Worm (Caenorhabditis elegans) whole organism, L2 larva: ENCODE measurements around the gene polk-1.

Experiments used
- R02D3.7 ChIP-seq: fragments of 150-350 bp; optimal IDR thresholded peaks from 2 replicates; lab custom pipeline; 2014; ENCODE audit warnings: missing biosample characterization, missing genetic modification characterization
- ama-1 ChIP-seq: fragments of 150-350 bp; optimal IDR thresholded peaks from 2 replicates; lab custom pipeline; 2018; ENCODE audit warnings: inconsistent platforms
- nhr-11 ChIP-seq: fragments of 150-350 bp; optimal IDR thresholded peaks from 2 replicates; lab custom pipeline; 2014; ENCODE audit warnings: missing biosample characterization, missing genetic modification characterization
- unc-39 ChIP-seq: fragments of 150-350 bp; optimal IDR thresholded peaks from 2 replicates; lab custom pipeline; 2014; ENCODE audit warnings: missing biosample characterization, missing genetic modification characterization
- unc-62 ChIP-seq: fragments of 150-350 bp; optimal IDR thresholded peaks from 2 replicates; lab custom pipeline; 2014; ENCODE audit warnings: missing biosample characterization, missing genetic modification reagents, missing genetic modification characterization
- zag-1 ChIP-seq: fragments of 150-350 bp; optimal IDR thresholded peaks from 2 replicates; lab custom pipeline; 2014; ENCODE audit warnings: missing biosample characterization, missing genetic modification characterization
- ztf-4 ChIP-seq: fragments of 150-350 bp; optimal IDR thresholded peaks from 2 replicates; lab custom pipeline; 2014; ENCODE audit warnings: missing biosample characterization, missing genetic modification characterization

DNA sequence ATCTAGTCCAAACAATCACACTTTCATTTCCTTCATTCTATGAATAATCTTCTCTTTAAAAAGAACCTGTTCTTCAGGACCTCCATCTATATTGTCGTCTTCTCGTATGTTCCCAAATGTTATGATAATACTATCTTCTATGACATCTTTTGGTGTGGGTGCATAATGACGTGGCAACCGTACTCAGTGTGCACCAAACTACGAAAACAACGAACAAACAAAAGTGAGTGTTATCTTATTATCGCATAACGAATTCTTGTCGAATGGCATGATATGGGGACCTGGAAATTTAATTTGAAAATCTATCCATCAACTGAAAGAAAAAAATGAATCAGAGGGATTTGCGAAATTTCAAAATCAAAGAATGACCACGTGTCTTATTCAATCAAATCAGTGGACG lies 27.7 kb upstream of the polk-1 start:
- TF ChIP-seq unc-39 (tag; lab: Kevin White, UChicago) (no peak), nhr-11 (tag; lab: Kevin White, UChicago) (no peak), R02D3.7 (tag; lab: Kevin White, UChicago) (no peak), ama-1 (no peak), ztf-4 (tag; lab: Kevin White, UChicago) (no peak), unc-62 (no peak), zag-1 (no peak)
